Fruit fly (Drosophila melanogaster) Kc167 (cell line): Measurements from ENCODE around the gene alph.

Experiments
- Myc ChIP-seq: fragments of >200 bp; optimal IDR thresholded peaks from 2 replicates; lab custom pipeline; 2017; ENCODE audit warnings: missing external identifiers
- h ChIP-seq: fragments of >200 bp; optimal IDR thresholded peaks from 3 replicates; lab custom pipeline; 2018; ENCODE audit warnings: missing external identifiers
- insv ChIP-seq: fragments of >200 bp; optimal IDR thresholded peaks from 3 replicates; lab custom pipeline; 2018; ENCODE audit warnings: missing external identifiers
- psq ChIP-seq: fragments of >200 bp; optimal IDR thresholded peaks from 2 replicates; lab custom pipeline; 2017; ENCODE audit warnings: missing external identifiers

DNA sequence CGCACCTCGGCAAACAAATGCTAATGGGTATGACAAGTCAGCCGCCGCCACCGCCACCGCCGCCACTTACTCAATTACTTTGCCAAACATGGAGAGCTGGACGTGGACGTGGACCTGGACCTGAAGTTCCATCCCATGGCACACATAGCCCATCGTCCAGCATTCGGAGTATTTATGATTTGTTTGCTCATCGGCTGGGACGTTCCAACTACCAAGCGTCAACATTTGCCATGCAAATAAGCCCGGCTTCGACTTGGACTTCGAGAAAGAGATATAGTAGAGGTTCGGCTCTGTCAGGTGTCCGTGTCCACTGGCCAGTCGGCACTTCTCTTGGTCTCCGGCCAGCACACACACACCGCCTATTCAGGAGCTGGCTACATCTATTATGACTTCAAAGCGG, 42.9 kb upstream of the alph start:
- TF ChIP-seq h (lab: Kevin White, UChicago) = no peak
- TF ChIP-seq insv (lab: Kevin White, UChicago) = no peak
- TF ChIP-seq Myc (lab: Kevin White, UChicago) = no peak
- no peak for TF ChIP-seq psq (lab: Kevin White, UChicago)
